Worm (Caenorhabditis elegans) whole organism, L4 larva: ENCODE results near the gene F38H4.6.
A peak's percentile ranks its signal among the peaks of the same experiment; 100 is the strongest.

Experiments used
- aha-1 ChIP-seq: fragments of 150-350 bp; peaks from one replicate; lab custom pipeline; 2014; ENCODE audit warnings: missing biosample characterization, missing genetic modification characterization
- ceh-20 ChIP-seq: fragments of 200-800 bp; sonication (Bioruptor generic); IDR thresholded peaks from 2 replicates; pipeline ENCODE4 v1.3.6; 2022; ENCODE audit warnings: missing genetic modification reagents, missing genetic modification characterization, missing compliant biosample characterization
- dmd-9 ChIP-seq: fragments of 200-800 bp; sonication (Bioruptor generic); IDR thresholded peaks from 2 replicates; pipeline ENCODE4 v1.3.6; 2022; ENCODE audit warnings: missing genetic modification reagents, missing genetic modification characterization, missing compliant biosample characterization
- unc-62 ChIP-seq, 3 experiments: fragments of 150-350 bp in 1 of 3; sonication (generic microtip); optimal IDR thresholded peaks in 2 of 3; peaks in 1 of 3; 1 replicate in 1 of 3; 2 replicates in 2 of 3; lab custom pipeline; 2014 to 2017; ENCODE audit warnings: missing biosample characterization in 3 of 3, missing genetic modification characterization in 3 of 3, missing genetic modification reagents in 3 of 3, missing genotype in 1 of 3

The F38H4.6 gene

ce11 chrIV:11799240-11799639, 48.4 kb downstream of the F38H4.6 start:
- TF ChIP-seq ceh-20 (GFP tag; lab: Robert Waterston, UW): peak; percentile 53; the same call in 1 of the 2 replicates
- peak in 1 of 2 experiments; percentile 82 for TF ChIP-seq unc-62 (GFP tag; optimal IDR thresholded peaks at IDR 0.05 in 1 of 2; lab: Kevin White, UChicago)
- TF ChIP-seq unc-62 (tag; optimal IDR thresholded peaks at IDR 0.05; lab: Kevin White, UChicago): no peak
- TF ChIP-seq dmd-9 (GFP tag; lab: Robert Waterston, UW): no peak
- peak; percentile 61 for TF ChIP-seq aha-1
- TF ChIP-seq, all 104 proteins: peak for 3
